Fruit fly (Drosophila melanogaster) whole organism, embryonic: Measurements from ENCODE around the gene CG34409.

Experiments used
- Awh ChIP-seq: fragments of 200-800 bp; sonication (Bioruptor generic); IDR thresholded peaks from 2 replicates; pipeline ENCODE4, ENCODE4 v1.3.6; 2022; ENCODE audit warnings: missing biosample characterization, missing genetic modification characterization
- Bdp1 ChIP-seq: fragments of 200-800 bp; sonication (Bioruptor generic); optimal IDR thresholded peaks from 3 replicates; lab custom pipeline; 2016; ENCODE audit warnings: missing biosample characterization, missing genetic modification characterization
- Bteb2 ChIP-seq: fragments of 200-800 bp; sonication (Bioruptor generic); optimal IDR thresholded peaks from 2 replicates; lab custom pipeline; 2016; ENCODE audit warnings: missing biosample characterization, missing genetic modification characterization
- CG10366 ChIP-seq: fragments of 200-800 bp; sonication (Bioruptor generic); IDR thresholded peaks from 2 replicates; pipeline ENCODE4 v1.3.6; 2022; ENCODE audit warnings: missing biosample characterization, missing genetic modification characterization
- CG10654 ChIP-seq: fragments of 200-800 bp; sonication (Bioruptor generic); optimal IDR thresholded peaks from 2 replicates; lab custom pipeline; 2016; ENCODE audit warnings: missing biosample characterization, missing genetic modification characterization
- CG11093 ChIP-seq: fragments of 200-800 bp; sonication (Bioruptor generic); IDR thresholded peaks from 3 replicates; pipeline ENCODE4 v1.3.6; 2022; ENCODE audit warnings: missing biosample characterization, missing genetic modification characterization
- CG11398 ChIP-seq: fragments of 200-800 bp; sonication (Bioruptor generic); optimal IDR thresholded peaks from 2 replicates; lab custom pipeline; 2016; ENCODE audit warnings: missing biosample characterization, missing genetic modification characterization
- CG11723 ChIP-seq: fragments of 200-800 bp; sonication (Bioruptor generic); optimal IDR thresholded peaks from 2 replicates; lab custom pipeline; 2017; ENCODE audit warnings: missing biosample characterization, mild to moderate bottlenecking, missing genetic modification characterization
- CG12071 ChIP-seq: fragments of 200-800 bp; sonication (Bioruptor generic); optimal IDR thresholded peaks from 3 replicates; lab custom pipeline; 2018; ENCODE audit warnings: missing biosample characterization, mild to moderate bottlenecking, missing genetic modification characterization
- CG13123 ChIP-seq: fragments of 200-800 bp; sonication (Bioruptor generic); optimal IDR thresholded peaks from 2 replicates; lab custom pipeline; 2016; ENCODE audit warnings: missing biosample characterization, missing genetic modification characterization
- CG14667 ChIP-seq: fragments of 200-800 bp; sonication (Bioruptor generic); IDR thresholded peaks from 2 replicates; pipeline ENCODE4 v1.3.6; 2022; ENCODE audit warnings: missing biosample characterization, missing genetic modification characterization
- CG14965 ChIP-seq: fragments of 200-800 bp; sonication (Bioruptor generic); optimal IDR thresholded peaks from 2 replicates; lab custom pipeline; 2016; ENCODE audit warnings: missing biosample characterization, missing genetic modification characterization, borderline replicate concordance
- CG16779 ChIP-seq: fragments of 200-800 bp; sonication (Bioruptor generic); IDR thresholded peaks from 2 replicates; pipeline ENCODE4 v1.3.6; 2022; ENCODE audit warnings: missing biosample characterization, missing genetic modification characterization
- CG18599 ChIP-seq: fragments of 200-800 bp; sonication (Bioruptor generic); optimal IDR thresholded peaks from 3 replicates; lab custom pipeline; 2017; ENCODE audit warnings: missing biosample characterization, missing genetic modification characterization, mild to moderate bottlenecking, moderate library complexity, missing genetic modification reagents
- CG30403 ChIP-seq: fragments of 200-800 bp; sonication (Bioruptor generic); optimal IDR thresholded peaks from 3 replicates; lab custom pipeline; 2016; ENCODE audit warnings: missing biosample characterization, missing genetic modification characterization
- CG33557 ChIP-seq: fragments of 200-800 bp; sonication (Bioruptor generic); optimal IDR thresholded peaks from 2 replicates; lab custom pipeline; 2019; ENCODE audit warnings: missing biosample characterization, mild to moderate bottlenecking, missing genetic modification characterization, moderate library complexity
- CG42726 ChIP-seq: fragments of 200-800 bp; sonication (Bioruptor generic); IDR thresholded peaks from 2 replicates; pipeline ENCODE4 v1.3.6; 2022; ENCODE audit warnings: missing biosample characterization, missing genetic modification characterization; ENCODE audit not compliant: partially characterized antibody
- CG6683 ChIP-seq: fragments of 200-800 bp; sonication (Bioruptor generic); optimal IDR thresholded peaks from 2 replicates; lab custom pipeline; 2017; ENCODE audit warnings: missing biosample characterization, mild to moderate bottlenecking, missing genetic modification characterization, missing genetic modification reagents
- CG6813 ChIP-seq: fragments of 200-800 bp; sonication (Bioruptor generic); optimal IDR thresholded peaks from 2 replicates; lab custom pipeline; 2017; ENCODE audit warnings: missing biosample characterization, missing genetic modification characterization, mild to moderate bottlenecking, moderate library complexity, missing genetic modification reagents
- CG8281 ChIP-seq: fragments of 200-800 bp; sonication (Bioruptor generic); optimal IDR thresholded peaks from 2 replicates; lab custom pipeline; 2018; ENCODE audit warnings: missing biosample characterization, mild to moderate bottlenecking, missing genetic modification characterization, moderate library complexity
- CG9797 ChIP-seq: fragments of 200-800 bp; sonication (Bioruptor generic); optimal IDR thresholded peaks from 3 replicates; lab custom pipeline; 2018; ENCODE audit warnings: missing biosample characterization, mild to moderate bottlenecking, missing genetic modification characterization
- Dad ChIP-seq: fragments of 200-800 bp; sonication (Bioruptor generic); optimal IDR thresholded peaks from 3 replicates; lab custom pipeline; 2016; ENCODE audit warnings: missing biosample characterization, missing genetic modification characterization
- Dip3 ChIP-seq: fragments of 200-800 bp; sonication (Bioruptor generic); optimal IDR thresholded peaks from 3 replicates; lab custom pipeline; 2016; ENCODE audit warnings: missing biosample characterization, missing genetic modification characterization
- ERR ChIP-seq: fragments of 200-800 bp; sonication (Bioruptor generic); optimal IDR thresholded peaks from 2 replicates; lab custom pipeline; 2016; ENCODE audit warnings: missing biosample characterization, missing genetic modification characterization
- Fer2 ChIP-seq: fragments of 200-800 bp; sonication (Bioruptor generic); optimal IDR thresholded peaks from 2 replicates; lab custom pipeline; 2018; ENCODE audit warnings: missing biosample characterization, mild to moderate bottlenecking, missing genetic modification characterization, moderate library complexity
- H15 ChIP-seq: fragments of 200-800 bp; sonication (Bioruptor generic); IDR thresholded peaks from 3 replicates; pipeline ENCODE4 v1.3.6; 2022; ENCODE audit warnings: missing biosample characterization, missing genetic modification characterization
- H2.0 ChIP-seq: fragments of 200-800 bp; sonication (Bioruptor generic); IDR thresholded peaks from 2 replicates; pipeline ENCODE4 v1.3.6; 2022; ENCODE audit warnings: missing biosample characterization, missing genetic modification characterization
- Mad ChIP-seq: fragments of 200-800 bp; sonication (Bioruptor generic); optimal IDR thresholded peaks from 2 replicates; lab custom pipeline; 2016; ENCODE audit warnings: missing biosample characterization, missing genetic modification characterization
- NC2α ChIP-seq: fragments of 200-800 bp; sonication (Bioruptor generic); optimal IDR thresholded peaks from 2 replicates; lab custom pipeline; 2016; ENCODE audit warnings: missing biosample characterization, missing genetic modification characterization
- NC2β ChIP-seq: fragments of 200-800 bp; sonication (Bioruptor generic); optimal IDR thresholded peaks from 2 replicates; lab custom pipeline; 2016; ENCODE audit warnings: missing biosample characterization, missing genetic modification characterization
- Ravus ChIP-seq: fragments of 200-800 bp; sonication (Bioruptor generic); IDR thresholded peaks from 2 replicates; pipeline ENCODE4 v1.3.6; 2022; ENCODE audit warnings: missing biosample characterization, missing genetic modification characterization
- Sin3A ChIP-seq: fragments of >200 bp; optimal IDR thresholded peaks from 2 replicates; lab custom pipeline; 2018
- aop ChIP-seq: fragments of 200-800 bp; sonication (Bioruptor generic); IDR thresholded peaks from 2 replicates; pipeline ENCODE4 v1.3.6; 2022; ENCODE audit warnings: missing biosample characterization, missing genetic modification characterization
- danr ChIP-seq: fragments of 200-800 bp; sonication (Bioruptor generic); IDR thresholded peaks from 2 replicates; pipeline ENCODE4 v1.3.6; 2022; ENCODE audit warnings: missing biosample characterization, missing genetic modification characterization
- emc ChIP-seq: fragments of 200-800 bp; sonication (Bioruptor generic); optimal IDR thresholded peaks from 2 replicates; lab custom pipeline; 2016; ENCODE audit warnings: missing biosample characterization, missing genetic modification characterization
- eyg ChIP-seq: fragments of 200-800 bp; sonication (Bioruptor generic); optimal IDR thresholded peaks from 3 replicates; lab custom pipeline; 2016; ENCODE audit warnings: missing biosample characterization, missing genetic modification characterization
- fd96Cb ChIP-seq: fragments of 200-800 bp; sonication (Bioruptor generic); optimal IDR thresholded peaks from 2 replicates; lab custom pipeline; 2018; ENCODE audit warnings: missing biosample characterization, mild to moderate bottlenecking, missing genetic modification characterization, moderate library complexity
- gfzf ChIP-seq: fragments of 200-800 bp; sonication (Bioruptor generic); optimal IDR thresholded peaks from 2 replicates; lab custom pipeline; 2016; ENCODE audit warnings: missing biosample characterization, mild to moderate bottlenecking, missing genetic modification characterization, moderate library complexity
- grau ChIP-seq: fragments of 200-800 bp; optimal IDR thresholded peaks from 3 replicates; lab custom pipeline; 2019; ENCODE audit warnings: missing biosample characterization, mild to moderate bottlenecking, missing genetic modification characterization, moderate library complexity
- kah ChIP-seq: fragments of 200-800 bp; sonication (Bioruptor generic); optimal IDR thresholded peaks from 2 replicates; lab custom pipeline; 2018; ENCODE audit warnings: missing biosample characterization, mild to moderate bottlenecking, missing genetic modification characterization
- nmo ChIP-seq: fragments of 200-800 bp; sonication (Bioruptor generic); optimal IDR thresholded peaks from 2 replicates; lab custom pipeline; 2018; ENCODE audit warnings: missing biosample characterization, mild to moderate bottlenecking, missing genetic modification characterization, moderate library complexity
- org-1 ChIP-seq: fragments of 200-800 bp; sonication (Bioruptor generic); optimal IDR thresholded peaks from 2 replicates; lab custom pipeline; 2017; ENCODE audit warnings: missing biosample characterization, missing genetic modification characterization
- pros ChIP-seq: fragments of 200-800 bp; sonication (Bioruptor generic); optimal IDR thresholded peaks from 3 replicates; lab custom pipeline; 2019; ENCODE audit warnings: missing biosample characterization, mild to moderate bottlenecking, missing genetic modification characterization, moderate library complexity
- rib ChIP-seq: fragments of 200-800 bp; sonication (Bioruptor generic); IDR thresholded peaks from 2 replicates; pipeline ENCODE4 v1.3.6; 2022; ENCODE audit warnings: missing biosample characterization, missing genetic modification characterization
- slbo ChIP-seq: fragments of 200-800 bp; sonication (Bioruptor generic); IDR thresholded peaks from 2 replicates; pipeline ENCODE4 v1.3.6; 2022; ENCODE audit warnings: missing biosample characterization, missing genetic modification characterization
- slp2 ChIP-seq: fragments of 200-800 bp; sonication (Bioruptor generic); optimal IDR thresholded peaks from 2 replicates; lab custom pipeline; 2016; ENCODE audit warnings: missing biosample characterization, missing genetic modification characterization
- so ChIP-seq: fragments of 200-800 bp; sonication (Bioruptor generic); IDR thresholded peaks from 3 replicates; pipeline ENCODE4 v1.3.6; 2022; ENCODE audit warnings: missing biosample characterization, missing genetic modification characterization
- tin ChIP-seq: fragments of 200-800 bp; sonication (Bioruptor generic); optimal IDR thresholded peaks from 3 replicates; lab custom pipeline; 2016; ENCODE audit warnings: missing biosample characterization, missing genetic modification characterization
- tx ChIP-seq: fragments of 200-800 bp; sonication (Bioruptor generic); optimal IDR thresholded peaks from 2 replicates; lab custom pipeline; 2016; ENCODE audit warnings: missing biosample characterization, missing genetic modification characterization
- wdn ChIP-seq: fragments of 200-800 bp; sonication (Bioruptor generic); IDR thresholded peaks from 2 replicates; pipeline ENCODE4 v1.3.6; 2022; ENCODE audit warnings: missing biosample characterization, missing genetic modification characterization
- zen ChIP-seq: fragments of 200-800 bp; sonication (Bioruptor generic); optimal IDR thresholded peaks from 3 replicates; lab custom pipeline; 2018; ENCODE audit warnings: missing biosample characterization, mild to moderate bottlenecking, missing genetic modification characterization, moderate library complexity
- zen2 ChIP-seq: fragments of 200-800 bp; sonication (Bioruptor generic); IDR thresholded peaks from 3 replicates; pipeline ENCODE4 v1.3.6; 2022; ENCODE audit warnings: missing biosample characterization, missing genetic modification characterization; ENCODE audit not compliant: partially characterized antibody

Gene CG34409

DNA sequence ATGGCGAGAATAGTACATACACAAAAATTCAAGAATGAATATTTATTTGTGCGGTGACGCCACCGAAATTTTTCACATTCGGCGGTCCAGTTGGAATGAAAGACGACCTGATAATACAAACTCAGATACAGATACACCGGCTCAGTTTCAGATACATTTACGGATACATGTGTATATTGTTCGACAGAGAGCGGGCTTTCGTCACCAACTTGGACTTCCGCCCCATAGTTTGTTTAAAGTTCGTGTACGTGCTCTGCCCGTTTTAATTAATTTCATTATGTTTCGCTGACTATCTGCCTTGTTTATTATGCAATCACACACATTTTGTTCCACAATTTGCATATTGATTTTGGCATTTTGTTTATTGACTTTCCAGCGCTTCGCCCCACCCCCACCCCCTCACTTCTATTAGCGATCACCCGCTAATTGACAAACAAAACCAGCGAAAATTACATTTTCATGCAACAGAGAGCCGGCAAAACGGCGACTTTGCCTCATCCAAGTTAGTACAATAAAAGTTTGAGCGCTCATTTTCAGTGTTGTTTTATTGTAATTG lies 44.9 kb downstream of the CG34409 start (continued):
- TF ChIP-seq slp2 (GFP tag; lab: Kevin White, UChicago) (no peak), wdn (GFP tag; lab: Robert Waterston, UW) (no peak), so (GFP tag; lab: Robert Waterston, UW) (no peak), CG30403 (GFP tag; lab: Kevin White, UChicago) (no peak), H15 (no peak), CG6683 (peak; percentile 5), nmo (GFP tag; lab: Kevin White, UChicago) (no peak), Dip3 (GFP tag; lab: Kevin White, UChicago) (peak; percentile 15), CG11398 (GFP tag; lab: Kevin White, UChicago) (no peak), Fer2 (no peak), Dad (no peak), ERR (GFP tag; lab: Kevin White, UChicago) (no peak), CG14667 (no peak), aop (GFP tag; lab: Robert Waterston, UW) (no peak), CG10366 (no peak), Mad (no peak), kah (GFP tag; lab: Kevin White, UChicago) (no peak), CG12071 (peak; percentile 63), CG13123 (GFP tag; lab: Kevin White, UChicago) (peak; percentile 0), CG6813 (GFP tag; lab: Kevin White, UChicago) (peak; percentile 46), Bteb2 (GFP tag; lab: Kevin White, UChicago) (no peak), CG10654 (no peak), CG16779 (GFP tag; lab: Robert Waterston, UW) (no peak), CG11093 (GFP tag; lab: Robert Waterston, UW) (no peak), fd96Cb (no peak), CG14965 (no peak), Ravus (GFP tag; lab: Robert Waterston, UW) (no peak), rib (GFP tag; lab: Robert Waterston, UW) (no peak), Bdp1 (GFP tag; lab: Kevin White, UChicago) (peak; percentile 5), H2.0 (GFP tag; lab: Robert Waterston, UW) (no peak), eyg (GFP tag; lab: Kevin White, UChicago) (peak; percentile 28), zen2 (no peak), CG9797 (GFP tag; lab: Kevin White, UChicago) (no peak), Awh (no peak), emc (GFP tag; lab: Kevin White, UChicago) (no peak), pros (no peak), tx (peak; percentile 9), NC2α (GFP tag; lab: Kevin White, UChicago) (no peak), grau (tag; lab: Kevin White, UChicago) (no peak), CG8281 (tag; lab: Kevin White, UChicago) (peak; percentile 1), slbo (GFP tag; lab: Robert Waterston, UW) (no peak), org-1 (peak; percentile 33), tin (GFP tag; lab: Kevin White, UChicago) (no peak), CG33557 (GFP tag; lab: Kevin White, UChicago) (no peak), CG11723 (GFP tag; lab: Kevin White, UChicago) (no peak), Sin3A (lab: Kevin White, UChicago) (no peak), NC2β (no peak), gfzf (GFP tag; lab: Kevin White, UChicago) (no peak), danr (GFP tag; lab: Robert Waterston, UW) (no peak), zen (no peak), CG42726 (no peak), CG18599 (peak; percentile 2)
